Worm (Caenorhabditis elegans) whole organism, L3 larva: ENCODE data around the gene R105.1.
A peak's percentile ranks its signal among the peaks of the same experiment; 100 is the strongest.

Experiments
- R02D3.7 ChIP-seq: fragments of 150-350 bp; optimal IDR thresholded peaks from 2 replicates; lab custom pipeline; 2014; ENCODE audit warnings: missing biosample characterization, missing genetic modification characterization
- ZK546.5 ChIP-seq: sonication (generic microtip); optimal IDR thresholded peaks from 2 replicates; lab custom pipeline; 2017; ENCODE audit warnings: missing biosample characterization, missing genetic modification characterization
- ceh-82 ChIP-seq: fragments of 150-350 bp; optimal IDR thresholded peaks from 2 replicates; lab custom pipeline; 2014; ENCODE audit warnings: missing biosample characterization, missing genetic modification characterization
- daf-12 ChIP-seq: fragments of 150-350 bp; optimal IDR thresholded peaks from 2 replicates; lab custom pipeline; 2014; ENCODE audit warnings: missing biosample characterization, missing genetic modification reagents, missing genetic modification characterization
- egl-27 ChIP-seq: sonication (generic microtip); optimal IDR thresholded peaks from 4 replicates; lab custom pipeline; 2017; ENCODE audit warnings: missing biosample characterization, missing genetic modification reagents, missing genetic modification characterization
- egl-5 ChIP-seq: fragments of 150-350 bp; optimal IDR thresholded peaks from 2 replicates; lab custom pipeline; 2017; ENCODE audit warnings: missing biosample characterization, missing genetic modification reagents, missing genetic modification characterization, inconsistent platforms
- elt-1 ChIP-seq: fragments of 150-350 bp; optimal IDR thresholded peaks from 2 replicates; lab custom pipeline; 2014; ENCODE audit warnings: missing biosample characterization, missing genetic modification characterization
- elt-2 ChIP-seq: sonication (generic microtip); optimal IDR thresholded peaks from 2 replicates; lab custom pipeline; 2016; ENCODE audit warnings: missing genetic modification reagents, mild to moderate bottlenecking, missing genetic modification characterization, missing compliant biosample characterization
- elt-3 ChIP-seq, 3 experiments: fragments of 150-350 bp in 1 of 3; sonication (generic microtip) in 2 of 3; optimal IDR thresholded peaks; 2 replicates in 2 of 3; 4 replicates in 1 of 3; lab custom pipeline; 2014 to 2017; ENCODE audit warnings: missing biosample characterization in 3 of 3, missing genetic modification characterization in 3 of 3
- fkh-2 ChIP-seq: fragments of 150-350 bp; optimal IDR thresholded peaks from 2 replicates; lab custom pipeline; 2014; ENCODE audit warnings: missing biosample characterization, missing genetic modification reagents, missing genetic modification characterization
- fos-1 ChIP-seq: fragments of 150-350 bp; optimal IDR thresholded peaks from 2 replicates; lab custom pipeline; 2014; ENCODE audit warnings: missing biosample characterization, missing genetic modification characterization
- hmg-11 ChIP-seq: sonication (generic microtip); optimal IDR thresholded peaks from 2 replicates; lab custom pipeline; 2016; ENCODE audit warnings: missing genetic modification characterization, missing compliant biosample characterization
- jun-1 ChIP-seq: fragments of 150-350 bp; optimal IDR thresholded peaks from 2 replicates; lab custom pipeline; 2014; ENCODE audit warnings: missing biosample characterization, missing genetic modification reagents, missing genetic modification characterization
- lin-39 ChIP-seq: fragments of 150-350 bp; optimal IDR thresholded peaks from 2 replicates; lab custom pipeline; 2018; ENCODE audit warnings: missing biosample characterization, missing genetic modification reagents, missing genetic modification characterization
- lsy-12 ChIP-seq: sonication (generic microtip); optimal IDR thresholded peaks from 2 replicates; lab custom pipeline; 2016; ENCODE audit warnings: mild to moderate bottlenecking, missing genetic modification characterization, missing compliant biosample characterization
- mdl-1 ChIP-seq: fragments of 150-350 bp; optimal IDR thresholded peaks from 2 replicates; lab custom pipeline; 2014; ENCODE audit warnings: missing biosample characterization, missing genetic modification characterization
- mml-1 ChIP-seq: fragments of 150-350 bp; sonication (generic microtip); optimal IDR thresholded peaks from 3 replicates; lab custom pipeline; 2014; ENCODE audit warnings: missing biosample characterization, missing genetic modification characterization
- nfya-1 ChIP-seq: sonication (generic microtip); optimal IDR thresholded peaks from 2 replicates; lab custom pipeline; 2017; ENCODE audit warnings: missing genetic modification characterization, mild to moderate bottlenecking, missing compliant biosample characterization, antibody characterized with exemption, moderate library complexity; ENCODE audit not compliant: insufficient read depth
- nhr-11 ChIP-seq: fragments of 150-350 bp; optimal IDR thresholded peaks from 2 replicates; lab custom pipeline; 2014; ENCODE audit warnings: missing biosample characterization, missing genetic modification characterization
- nhr-12 ChIP-seq: fragments of 150-350 bp; optimal IDR thresholded peaks from 2 replicates; lab custom pipeline; 2014; ENCODE audit warnings: missing biosample characterization, missing genetic modification characterization
- nhr-23 ChIP-seq: fragments of 150-350 bp; optimal IDR thresholded peaks from 2 replicates; lab custom pipeline; 2014; ENCODE audit warnings: missing biosample characterization, missing genetic modification reagents, missing genetic modification characterization
- nhr-25 ChIP-seq: sonication (generic microtip); optimal IDR thresholded peaks from 2 replicates; lab custom pipeline; 2017; ENCODE audit warnings: missing biosample characterization, missing genetic modification characterization
- nhr-28 ChIP-seq: fragments of 150-350 bp; optimal IDR thresholded peaks from 2 replicates; lab custom pipeline; 2014; ENCODE audit warnings: missing biosample characterization, missing genetic modification characterization
- nhr-43 ChIP-seq: sonication (generic microtip); optimal IDR thresholded peaks from 2 replicates; lab custom pipeline; 2016; ENCODE audit warnings: mild to moderate bottlenecking, missing genetic modification characterization, missing compliant biosample characterization; ENCODE audit not compliant: poor library complexity, severe bottlenecking
- nhr-67 ChIP-seq: fragments of 150-350 bp; optimal IDR thresholded peaks from 2 replicates; lab custom pipeline; 2014; ENCODE audit warnings: missing biosample characterization, missing genetic modification characterization
- nhr-76 ChIP-seq: fragments of 150-350 bp; sonication (generic microtip); optimal IDR thresholded peaks from 5 replicates; lab custom pipeline; 2014; ENCODE audit warnings: missing biosample characterization, missing genetic modification characterization
- nhr-77 ChIP-seq: fragments of 150-350 bp; optimal IDR thresholded peaks from 2 replicates; lab custom pipeline; 2014; ENCODE audit warnings: missing biosample characterization, missing genetic modification characterization
- pha-4 ChIP-seq: fragments of 150-350 bp; optimal IDR thresholded peaks from 2 replicates; lab custom pipeline; 2014; ENCODE audit warnings: missing biosample characterization, missing genetic modification reagents, missing genetic modification characterization
- pqm-1 ChIP-seq: fragments of 150-350 bp; optimal IDR thresholded peaks from 2 replicates; lab custom pipeline; 2017; ENCODE audit warnings: missing biosample characterization, missing genetic modification characterization, inconsistent platforms
- sea-2 ChIP-seq: fragments of 150-350 bp; sonication (generic microtip); optimal IDR thresholded peaks from 4 replicates; lab custom pipeline; 2014; ENCODE audit warnings: missing biosample characterization, missing genetic modification reagents, missing genetic modification characterization
- skn-1 ChIP-seq: fragments of 150-350 bp; optimal IDR thresholded peaks from 2 replicates; lab custom pipeline; 2014; ENCODE audit warnings: missing biosample characterization, missing genetic modification characterization
- tbx-2 ChIP-seq: sonication (generic microtip); optimal IDR thresholded peaks from 2 replicates; lab custom pipeline; 2016; ENCODE audit warnings: mild to moderate bottlenecking, missing genetic modification characterization, missing compliant biosample characterization
- unc-62 ChIP-seq: fragments of 150-350 bp; sonication (generic microtip); optimal IDR thresholded peaks from 4 replicates; lab custom pipeline; 2014; ENCODE audit warnings: missing biosample characterization, missing genetic modification reagents, missing genetic modification characterization
- zag-1 ChIP-seq: fragments of 150-350 bp; optimal IDR thresholded peaks from 2 replicates; lab custom pipeline; 2014; ENCODE audit warnings: missing biosample characterization, missing genetic modification characterization
- ztf-11 ChIP-seq: fragments of 150-350 bp; optimal IDR thresholded peaks from 2 replicates; lab custom pipeline; 2014; ENCODE audit warnings: missing biosample characterization, missing genetic modification characterization
- ztf-4 ChIP-seq: fragments of 150-350 bp; optimal IDR thresholded peaks from 2 replicates; lab custom pipeline; 2014; ENCODE audit warnings: missing biosample characterization, missing genetic modification characterization

R105.1 gene

ce11 chrIV:4660151-4661041 lies 26.9 kb downstream of the R105.1 start, which contains the start of the genes F29B9.11 and jmjd-1.2 (continued):
- TF ChIP-seq mml-1 (no peak), pqm-1 (tag; lab: Kevin White, UChicago) (peak; percentile 43), hmg-11 (tag; lab: Kevin White, UChicago) (peak; percentile 76), nhr-11 (tag; lab: Kevin White, UChicago) (peak; percentile 61), nhr-12 (tag; lab: Kevin White, UChicago) (no peak), daf-12 (no peak), ztf-4 (tag; lab: Kevin White, UChicago) (no peak), elt-2 (tag; lab: Kevin White, UChicago) (peak; percentile 77), nhr-67 (tag; lab: Kevin White, UChicago) (no peak), nhr-77 (tag; lab: Kevin White, UChicago) (peak; percentile 78), nhr-43 (tag; lab: Kevin White, UChicago) (peak; percentile 83), elt-3 (tag; optimal IDR thresholded peaks at IDR 0.05; lab: Kevin White, UChicago) (peak in 1 of 3 experiments; percentile 32), lin-39 (tag; lab: Kevin White, UChicago) (peak; percentile 52), lsy-12 (tag; lab: Kevin White, UChicago) (peak; percentile 87), tbx-2 (tag; lab: Kevin White, UChicago) (peak; percentile 78), jun-1 (peak; percentile 83), skn-1 (peak; percentile 56), nhr-28 (tag; lab: Kevin White, UChicago) (no peak), R02D3.7 (tag; lab: Kevin White, UChicago) (peak; percentile 95)

- TF ChIP-seq egl-27 (tag; lab: Kevin White, UChicago), result no peak
- TF ChIP-seq pha-4 (tag; lab: Kevin White, UChicago), result peak; percentile 17
- no peak for TF ChIP-seq ztf-11 (tag; lab: Kevin White, UChicago)
- TF ChIP-seq, all 47 proteins: peak for 1
These were observed 31.6 kb downstream of the R105.1 start, which contains the start of gene F29B9.1 for ce11 chrIV:4665079-4665478. Gene F29B9.1, plus strand, starts transcription at chrIV:4665379.

ce11 chrIV:4667383-4667782 lies 33.9 kb downstream of the R105.1 start:
- TF ChIP-seq hmg-11 (tag; lab: Kevin White, UChicago) (peak; percentile 5), elt-1 (tag; lab: Kevin White, UChicago) (peak; percentile 40), lin-39 (tag; lab: Kevin White, UChicago) (peak; percentile 63), nfya-1 (tag; lab: Kevin White, UChicago) (peak; percentile 4), R02D3.7 (tag; lab: Kevin White, UChicago) (no peak), tbx-2 (tag; lab: Kevin White, UChicago) (no peak), nhr-76 (no peak), nhr-23 (tag; lab: Kevin White, UChicago) (no peak), sea-2 (GFP tag; lab: Kevin White, UChicago) (no peak), nhr-43 (tag; lab: Kevin White, UChicago) (no peak), nhr-11 (tag; lab: Kevin White, UChicago) (no peak), ztf-11 (tag; lab: Kevin White, UChicago) (no peak), jun-1 (no peak), pqm-1 (tag; lab: Kevin White, UChicago) (no peak), zag-1 (tag; lab: Kevin White, UChicago) (no peak), ceh-82 (no peak), pha-4 (tag; lab: Kevin White, UChicago) (no peak)

- TF ChIP-seq mml-1 (no peak), R02D3.7 (tag; lab: Kevin White, UChicago) (no peak), nhr-23 (tag; lab: Kevin White, UChicago) (no peak), pha-4 (tag; lab: Kevin White, UChicago) (no peak), nhr-77 (tag; lab: Kevin White, UChicago) (no peak), ZK546.5 (no peak), mdl-1 (no peak), unc-62 (GFP tag; lab: Kevin White, UChicago) (no peak), elt-3 (tag; optimal IDR thresholded peaks at IDR 0.05; lab: Kevin White, UChicago) (no peak), lsy-12 (tag; lab: Kevin White, UChicago) (no peak), fkh-2 (tag; lab: Kevin White, UChicago) (no peak), nhr-25 (no peak), nhr-28 (tag; lab: Kevin White, UChicago) (no peak), tbx-2 (tag; lab: Kevin White, UChicago) (no peak), egl-5 (no peak), fos-1 (no peak)
- TF ChIP-seq, all 47 proteins: peak for 0
These were observed 34.3 kb downstream of the R105.1 start for ce11 chrIV:4667835-4668234.
